Fruit fly (Drosophila melanogaster) whole organism, embryonic: ENCODE data around the gene bi.

Experiments
- Antp ChIP-seq: fragments of 200-800 bp; sonication (Bioruptor generic); optimal IDR thresholded peaks from 3 replicates; lab custom pipeline; 2016; ENCODE audit warnings: missing biosample characterization, missing genetic modification characterization
- BEAF-32 ChIP-seq: fragments of 200-800 bp; sonication (Bioruptor generic); optimal IDR thresholded peaks from 3 replicates; lab custom pipeline; 2017; ENCODE audit warnings: missing biosample characterization, missing genetic modification characterization, mild to moderate bottlenecking, moderate library complexity, missing genetic modification reagents
- Bdp1 ChIP-seq: fragments of 200-800 bp; sonication (Bioruptor generic); optimal IDR thresholded peaks from 3 replicates; lab custom pipeline; 2016; ENCODE audit warnings: missing biosample characterization, missing genetic modification characterization
- CG10209 ChIP-seq: fragments of 200-800 bp; sonication (Bioruptor generic); optimal IDR thresholded peaks from 3 replicates; lab custom pipeline; 2017; ENCODE audit warnings: missing biosample characterization, mild to moderate bottlenecking, missing genetic modification characterization, missing genetic modification reagents
- CG10321 ChIP-seq: fragments of 200-800 bp; sonication (Bioruptor generic); IDR thresholded peaks from 2 replicates; pipeline ENCODE4 v1.3.6; 2022; ENCODE audit warnings: missing biosample characterization, missing genetic modification characterization
- CG10431 ChIP-seq: fragments of 200-800 bp; sonication (Bioruptor generic); optimal IDR thresholded peaks from 3 replicates; lab custom pipeline; 2018; ENCODE audit warnings: missing biosample characterization, mild to moderate bottlenecking, missing genetic modification characterization
- CG10543 ChIP-seq: fragments of 200-800 bp; sonication (Bioruptor generic); optimal IDR thresholded peaks from 3 replicates; lab custom pipeline; 2017; ENCODE audit warnings: missing biosample characterization, mild to moderate bottlenecking, missing genetic modification characterization, moderate library complexity
- CG12391 ChIP-seq: fragments of 200-800 bp; sonication (Bioruptor generic); optimal IDR thresholded peaks from 3 replicates; lab custom pipeline; 2018; ENCODE audit warnings: missing biosample characterization, mild to moderate bottlenecking, missing genetic modification characterization, moderate library complexity
- CG13424 ChIP-seq: fragments of 200-800 bp; sonication (Bioruptor generic); optimal IDR thresholded peaks from 2 replicates; lab custom pipeline; 2019; ENCODE audit warnings: missing biosample characterization, mild to moderate bottlenecking, missing genetic modification characterization, moderate library complexity
- CG13894 ChIP-seq: fragments of 200-800 bp; sonication (Bioruptor generic); optimal IDR thresholded peaks from 3 replicates; lab custom pipeline; 2018; ENCODE audit warnings: missing biosample characterization, mild to moderate bottlenecking, missing genetic modification characterization, moderate library complexity
- CG14014 ChIP-seq: fragments of 200-800 bp; sonication (Bioruptor generic); IDR thresholded peaks from 2 replicates; pipeline ENCODE4 v1.3.6; 2022; ENCODE audit warnings: missing biosample characterization, missing genetic modification characterization
- CG16813 ChIP-seq: fragments of 200-800 bp; sonication (Bioruptor generic); IDR thresholded peaks from 3 replicates; pipeline ENCODE4 v1.3.6; 2022; ENCODE audit warnings: missing biosample characterization, missing genetic modification characterization; ENCODE audit not compliant: partially characterized antibody
- CG17186 ChIP-seq: fragments of 200-800 bp; sonication (Bioruptor generic); optimal IDR thresholded peaks from 3 replicates; lab custom pipeline; 2017; ENCODE audit warnings: missing biosample characterization, missing genetic modification reagents, missing genetic modification characterization
- CG17802 ChIP-seq: fragments of 200-800 bp; sonication (Bioruptor generic); optimal IDR thresholded peaks from 2 replicates; lab custom pipeline; 2018; ENCODE audit warnings: missing biosample characterization, mild to moderate bottlenecking, missing genetic modification characterization, moderate library complexity
- CG1792 ChIP-seq: fragments of 200-800 bp; sonication (Bioruptor generic); optimal IDR thresholded peaks from 2 replicates; lab custom pipeline; 2016; ENCODE audit warnings: missing biosample characterization, missing genetic modification characterization
- CG18764 ChIP-seq: fragments of 200-800 bp; sonication (Bioruptor generic); optimal IDR thresholded peaks from 3 replicates; lab custom pipeline; 2016; ENCODE audit warnings: missing biosample characterization, missing genetic modification characterization
- CG2889 ChIP-seq: fragments of 200-800 bp; sonication (Bioruptor generic); IDR thresholded peaks from 3 replicates; pipeline ENCODE4 v1.3.6; 2022; ENCODE audit warnings: missing biosample characterization, missing genetic modification characterization
- CG30431 ChIP-seq: fragments of 200-800 bp; sonication (Bioruptor generic); optimal IDR thresholded peaks from 2 replicates; lab custom pipeline; 2017; ENCODE audit warnings: missing biosample characterization, missing genetic modification characterization
- CG3163 ChIP-seq: fragments of 200-800 bp; sonication (Bioruptor generic); optimal IDR thresholded peaks from 3 replicates; lab custom pipeline; 2016; ENCODE audit warnings: missing biosample characterization, missing genetic modification characterization
- CG3838 ChIP-seq: fragments of 200-800 bp; sonication (Bioruptor generic); optimal IDR thresholded peaks from 3 replicates; lab custom pipeline; 2016; ENCODE audit warnings: missing biosample characterization, missing genetic modification characterization
- CG6683 ChIP-seq: fragments of 200-800 bp; sonication (Bioruptor generic); optimal IDR thresholded peaks from 2 replicates; lab custom pipeline; 2017; ENCODE audit warnings: missing biosample characterization, mild to moderate bottlenecking, missing genetic modification characterization, missing genetic modification reagents
- CG7556 ChIP-seq: fragments of 200-800 bp; sonication (Bioruptor generic); optimal IDR thresholded peaks from 2 replicates; lab custom pipeline; 2017; ENCODE audit warnings: missing biosample characterization, mild to moderate bottlenecking, missing genetic modification characterization
- CG8388 ChIP-seq: fragments of 200-800 bp; sonication (Bioruptor generic); optimal IDR thresholded peaks from 2 replicates; lab custom pipeline; 2019; ENCODE audit warnings: missing biosample characterization, mild to moderate bottlenecking, missing genetic modification characterization, moderate library complexity
- CG9797 ChIP-seq: fragments of 200-800 bp; sonication (Bioruptor generic); optimal IDR thresholded peaks from 3 replicates; lab custom pipeline; 2018; ENCODE audit warnings: missing biosample characterization, mild to moderate bottlenecking, missing genetic modification characterization
- Deaf1 ChIP-seq: fragments of 200-800 bp; optimal IDR thresholded peaks from 3 replicates; lab custom pipeline; 2019; ENCODE audit warnings: missing biosample characterization, mild to moderate bottlenecking, missing genetic modification characterization, moderate library complexity
- Gug ChIP-seq: fragments of 200-800 bp; sonication (Bioruptor generic); IDR thresholded peaks from 4 replicates; pipeline ENCODE4 v1.3.6; 2022; ENCODE audit warnings: missing biosample characterization, missing genetic modification characterization
- Mes4 ChIP-seq: fragments of 200-800 bp; sonication (Bioruptor generic); optimal IDR thresholded peaks from 2 replicates; lab custom pipeline; 2016; ENCODE audit warnings: missing biosample characterization, missing genetic modification characterization
- NC2α ChIP-seq: fragments of 200-800 bp; sonication (Bioruptor generic); optimal IDR thresholded peaks from 2 replicates; lab custom pipeline; 2016; ENCODE audit warnings: missing biosample characterization, missing genetic modification characterization
- Nf-YA ChIP-seq: fragments of 200-800 bp; sonication (Bioruptor generic); IDR thresholded peaks from 2 replicates; pipeline ENCODE4 v1.3.6; 2022; ENCODE audit warnings: missing biosample characterization, missing genetic modification characterization
- Taf1 ChIP-seq: fragments of 200-800 bp; sonication (Bioruptor generic); IDR thresholded peaks from 2 replicates; pipeline ENCODE4 v1.3.6; 2022; ENCODE audit warnings: missing biosample characterization, missing genetic modification characterization
- btn ChIP-seq: fragments of 200-800 bp; sonication (Bioruptor generic); optimal IDR thresholded peaks from 2 replicates; lab custom pipeline; 2016; ENCODE audit warnings: missing biosample characterization, missing genetic modification characterization
- ci ChIP-seq: fragments of 200-800 bp; sonication (Bioruptor generic); IDR thresholded peaks from 3 replicates; pipeline ENCODE4 v1.3.6; 2022; ENCODE audit warnings: missing biosample characterization, missing genetic modification characterization
- corto ChIP-seq: fragments of 200-800 bp; sonication (Bioruptor generic); optimal IDR thresholded peaks from 2 replicates; lab custom pipeline; 2016; ENCODE audit warnings: missing biosample characterization, mild to moderate bottlenecking, missing genetic modification characterization, moderate library complexity
- crol ChIP-seq: fragments of 200-800 bp; sonication (Bioruptor generic); IDR thresholded peaks from 2 replicates; pipeline ENCODE4 v1.3.6; 2022; ENCODE audit warnings: missing biosample characterization, missing genetic modification characterization
- disco-r ChIP-seq: fragments of 200-800 bp; sonication (Bioruptor generic); optimal IDR thresholded peaks from 2 replicates; lab custom pipeline; 2016; ENCODE audit warnings: missing biosample characterization, missing genetic modification characterization
- esg ChIP-seq: fragments of 200-800 bp; sonication (Bioruptor generic); conservative IDR thresholded peaks from 2 replicates; pipeline ENCODE4 v1.3.6; 2022; ENCODE audit warnings: missing biosample characterization, missing genetic modification characterization
- fd102C ChIP-seq: fragments of 200-800 bp; sonication (Bioruptor generic); optimal IDR thresholded peaks from 2 replicates; lab custom pipeline; 2018; ENCODE audit warnings: missing biosample characterization, mild to moderate bottlenecking, missing genetic modification characterization, moderate library complexity
- fru ChIP-seq: fragments of >200 bp; optimal IDR thresholded peaks from 2 replicates; lab custom pipeline; 2017
- grau ChIP-seq: fragments of 200-800 bp; optimal IDR thresholded peaks from 3 replicates; lab custom pipeline; 2019; ENCODE audit warnings: missing biosample characterization, mild to moderate bottlenecking, missing genetic modification characterization, moderate library complexity
- grn ChIP-seq: fragments of 200-800 bp; sonication (Bioruptor generic); optimal IDR thresholded peaks from 3 replicates; lab custom pipeline; 2017; ENCODE audit warnings: missing biosample characterization, missing genetic modification characterization
- gsb ChIP-seq: fragments of 200-800 bp; sonication (Bioruptor generic); IDR thresholded peaks from 2 replicates; pipeline ENCODE4 v1.3.6; 2022; ENCODE audit warnings: missing biosample characterization, missing genetic modification characterization
- gsb-n ChIP-seq: fragments of 200-800 bp; sonication (Bioruptor generic); optimal IDR thresholded peaks from 3 replicates; lab custom pipeline; 2018; ENCODE audit warnings: missing biosample characterization, mild to moderate bottlenecking, missing genetic modification characterization
- jigr1 ChIP-seq: fragments of 200-800 bp; sonication (Bioruptor generic); IDR thresholded peaks from 3 replicates; pipeline ENCODE4 v1.3.6; 2022; ENCODE audit warnings: missing biosample characterization, missing genetic modification characterization
- kay ChIP-seq: fragments of 200-800 bp; sonication (Bioruptor generic); optimal IDR thresholded peaks from 2 replicates; lab custom pipeline; 2016; ENCODE audit warnings: missing biosample characterization, missing genetic modification characterization
- mirr ChIP-seq: fragments of 200-800 bp; sonication (Bioruptor generic); optimal IDR thresholded peaks from 3 replicates; lab custom pipeline; 2018; ENCODE audit warnings: missing biosample characterization, mild to moderate bottlenecking, missing genetic modification characterization
- nerfin-1 ChIP-seq: fragments of 200-800 bp; sonication (Bioruptor generic); optimal IDR thresholded peaks from 3 replicates; lab custom pipeline; 2019; ENCODE audit warnings: missing biosample characterization, mild to moderate bottlenecking, missing genetic modification characterization, moderate library complexity
- pan ChIP-seq, 4 experiments: fragments of >200 bp in 3 of 4; fragments of 200-800 bp in 1 of 4; sonication (Bioruptor generic) in 1 of 4; optimal IDR thresholded peaks in 3 of 4; IDR thresholded peaks in 1 of 4; 2 replicates each; pipeline versions ENCODE4 v1.3.6 to Lab custom; 2017 to 2022; ENCODE audit warnings: missing biosample characterization in 2 of 4, missing genetic modification characterization in 2 of 4, mixed read lengths in 1 of 4
- pnt ChIP-seq: fragments of 200-800 bp; sonication (Bioruptor generic); optimal IDR thresholded peaks from 3 replicates; lab custom pipeline; 2016; ENCODE audit warnings: missing biosample characterization, missing genetic modification characterization
- pum ChIP-seq: fragments of 200-800 bp; sonication (Bioruptor generic); optimal IDR thresholded peaks from 2 replicates; lab custom pipeline; 2016; ENCODE audit warnings: missing biosample characterization, missing genetic modification characterization
- run ChIP-seq: fragments of 200-800 bp; sonication (Bioruptor generic); optimal IDR thresholded peaks from 3 replicates; lab custom pipeline; 2018; ENCODE audit warnings: missing biosample characterization, mild to moderate bottlenecking, missing genetic modification characterization
- sens-2 ChIP-seq: fragments of 200-800 bp; sonication (Bioruptor generic); IDR thresholded peaks from 2 replicates; pipeline ENCODE4 v1.3.6; 2022; ENCODE audit warnings: missing biosample characterization, missing genetic modification characterization
- tna ChIP-seq: fragments of 200-800 bp; sonication (Bioruptor generic); IDR thresholded peaks from 2 replicates; pipeline ENCODE4 v1.3.6; 2022; ENCODE audit warnings: missing biosample characterization, missing genetic modification characterization; ENCODE audit not compliant: partially characterized antibody

Gene bi

dm6 chrX:4498234-4498633, 85.6 kb downstream of the bi start (continued):
- TF ChIP-seq CG10209 (GFP tag; lab: Kevin White, UChicago) (peak; percentile 23), CG8388 (GFP tag; lab: Kevin White, UChicago) (no peak), CG16813 (GFP tag; lab: Robert Waterston, UW) (no peak), NC2α (no peak), CG3838 (GFP tag; lab: Kevin White, UChicago) (no peak), pan (optimal IDR thresholded peaks at IDR 0.05; lab: Kevin White, UChicago) (no peak), pan (GFP tag; optimal IDR thresholded peaks at IDR 0.05 in 1 of 2, IDR thresholded peaks at IDR 0.05 in 1 of 2) (peak in 1 of 2 experiments; percentile 46), kay (no peak), CG10431 (GFP tag; lab: Kevin White, UChicago) (no peak), pum (GFP tag; lab: Kevin White, UChicago) (peak; percentile 24), run (no peak), Nf-YA (GFP tag; lab: Robert Waterston, UW) (no peak), pnt (peak; percentile 31), grn (no peak), mirr (GFP tag; lab: Kevin White, UChicago) (no peak), sens-2 (no peak), CG9797 (GFP tag; lab: Kevin White, UChicago) (no peak), fd102C (GFP tag; lab: Kevin White, UChicago) (no peak), esg (GFP tag; lab: Robert Waterston, UW) (no peak; the same call in 1 of the 2 replicates), Antp (GFP tag; lab: Kevin White, UChicago) (peak; percentile 41), gsb-n (tag; lab: Kevin White, UChicago) (peak; percentile 13), fru (lab: Kevin White, UChicago) (no peak), btn (GFP tag; lab: Kevin White, UChicago) (no peak), CG2889 (GFP tag; lab: Robert Waterston, UW) (no peak), CG12391 (tag; lab: Kevin White, UChicago) (peak; percentile 45), Bdp1 (GFP tag; lab: Kevin White, UChicago) (no peak), CG1792 (GFP tag; lab: Kevin White, UChicago) (no peak), tna (GFP tag; lab: Robert Waterston, UW) (no peak), CG10321 (GFP tag; lab: Robert Waterston, UW) (no peak), CG18764 (GFP tag; lab: Kevin White, UChicago) (no peak), crol (GFP tag; lab: Robert Waterston, UW) (no peak), nerfin-1 (tag; lab: Kevin White, UChicago) (peak; percentile 49), CG13424 (tag; lab: Kevin White, UChicago) (peak; percentile 8), Deaf1 (tag; lab: Kevin White, UChicago) (no peak), CG14014 (GFP tag; lab: Robert Waterston, UW) (no peak), CG13894 (tag; lab: Kevin White, UChicago) (no peak), CG6683 (GFP tag; lab: Kevin White, UChicago) (no peak), ci (GFP tag; lab: Robert Waterston, UW) (peak; percentile 65; the same call in 2 of the 3 replicates), grau (tag; lab: Kevin White, UChicago) (no peak), CG30431 (GFP tag; lab: Kevin White, UChicago) (peak; percentile 2), BEAF-32 (GFP tag; lab: Kevin White, UChicago) (no peak), disco-r (GFP tag; lab: Kevin White, UChicago) (peak; percentile 5), CG17802 (tag; lab: Kevin White, UChicago) (no peak), gsb (GFP tag; lab: Robert Waterston, UW) (no peak), jigr1 (GFP tag; lab: Robert Waterston, UW) (no peak), corto (GFP tag; lab: Kevin White, UChicago) (no peak), Taf1 (GFP tag; lab: Robert Waterston, UW) (no peak), Mes4 (GFP tag; lab: Kevin White, UChicago) (no peak), CG3163 (no peak), CG10543 (GFP tag; lab: Kevin White, UChicago) (no peak), Gug (no peak), CG17186 (GFP tag; lab: Kevin White, UChicago) (no peak), CG7556 (GFP tag; lab: Kevin White, UChicago) (peak; percentile 13)
